Worm (Caenorhabditis elegans) whole organism, L4/young adult: Measurements from ENCODE around the gene fbxa-127.

Experiments
- W03F9.2 ChIP-seq: fragments of 150-350 bp; optimal IDR thresholded peaks from 2 replicates; lab custom pipeline; 2014; ENCODE audit warnings: missing biosample characterization, missing genetic modification characterization
- dao-5 ChIP-seq: sonication (generic microtip); optimal IDR thresholded peaks from 2 replicates; lab custom pipeline; 2016; ENCODE audit warnings: missing genotype, missing genetic modification characterization, moderate library complexity, missing compliant biosample characterization
- him-1 ChIP-seq: sonication (generic microtip); optimal IDR thresholded peaks from 2 replicates; lab custom pipeline; 2016; ENCODE audit warnings: missing genotype, missing genetic modification reagents, missing genetic modification characterization, missing compliant biosample characterization

The fbxa-127 gene

ce11 chrV:16746231-16746990, 17.9 kb downstream of the fbxa-127 start, which contains the start of gene gyg-2:
TSS of gene gyg-2 (minus strand) at chrV:16746258.
- no peak for TF ChIP-seq dao-5 (tag; lab: Kevin White, UChicago)
- no peak for TF ChIP-seq him-1
- TF ChIP-seq W03F9.2 = no peak

DNA sequence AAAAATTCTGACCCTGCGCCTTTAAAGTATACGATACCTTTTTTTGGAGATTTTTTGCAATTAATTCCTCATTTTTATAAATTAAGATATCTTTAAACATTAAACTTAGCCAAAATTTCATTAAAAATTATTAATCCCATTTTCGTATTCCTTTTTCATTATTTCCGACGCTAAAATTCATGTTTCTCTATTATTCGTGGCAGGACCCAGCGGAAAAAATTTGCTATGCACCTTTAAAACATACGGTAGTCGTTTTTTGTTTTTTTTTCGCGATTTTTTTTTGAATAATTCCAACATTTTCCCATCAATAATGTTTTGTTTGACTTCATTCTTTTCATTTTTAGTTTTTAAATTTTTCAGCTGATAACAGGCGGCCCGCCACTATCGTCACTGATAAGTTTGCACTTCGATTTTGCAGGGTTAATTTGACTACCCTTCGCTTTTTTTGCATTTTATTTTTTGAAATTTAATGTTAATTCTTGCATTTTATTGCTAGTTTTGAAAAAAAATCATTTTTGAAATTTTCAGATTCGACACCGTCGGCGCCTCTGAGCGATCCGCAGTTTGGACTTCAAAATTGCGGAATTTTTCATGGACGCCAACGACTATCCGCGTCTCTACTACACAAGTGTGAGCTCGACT, 18.6 kb downstream of the fbxa-127 start, which contains the start of gene dkf-2:
TSS of gene dkf-2 (plus strand) at position 592 of the 642 bp plus-strand sequence.
- TF ChIP-seq dao-5 (tag; lab: Kevin White, UChicago) = no peak
- TF ChIP-seq W03F9.2 = no peak
- no peak for TF ChIP-seq him-1

- no peak for TF ChIP-seq W03F9.2
- TF ChIP-seq him-1 = no peak
- no peak for TF ChIP-seq dao-5 (tag; lab: Kevin White, UChicago)
These were observed 20.9 kb downstream of the fbxa-127 start for ce11 chrV:16749473-16749872.

DNA sequence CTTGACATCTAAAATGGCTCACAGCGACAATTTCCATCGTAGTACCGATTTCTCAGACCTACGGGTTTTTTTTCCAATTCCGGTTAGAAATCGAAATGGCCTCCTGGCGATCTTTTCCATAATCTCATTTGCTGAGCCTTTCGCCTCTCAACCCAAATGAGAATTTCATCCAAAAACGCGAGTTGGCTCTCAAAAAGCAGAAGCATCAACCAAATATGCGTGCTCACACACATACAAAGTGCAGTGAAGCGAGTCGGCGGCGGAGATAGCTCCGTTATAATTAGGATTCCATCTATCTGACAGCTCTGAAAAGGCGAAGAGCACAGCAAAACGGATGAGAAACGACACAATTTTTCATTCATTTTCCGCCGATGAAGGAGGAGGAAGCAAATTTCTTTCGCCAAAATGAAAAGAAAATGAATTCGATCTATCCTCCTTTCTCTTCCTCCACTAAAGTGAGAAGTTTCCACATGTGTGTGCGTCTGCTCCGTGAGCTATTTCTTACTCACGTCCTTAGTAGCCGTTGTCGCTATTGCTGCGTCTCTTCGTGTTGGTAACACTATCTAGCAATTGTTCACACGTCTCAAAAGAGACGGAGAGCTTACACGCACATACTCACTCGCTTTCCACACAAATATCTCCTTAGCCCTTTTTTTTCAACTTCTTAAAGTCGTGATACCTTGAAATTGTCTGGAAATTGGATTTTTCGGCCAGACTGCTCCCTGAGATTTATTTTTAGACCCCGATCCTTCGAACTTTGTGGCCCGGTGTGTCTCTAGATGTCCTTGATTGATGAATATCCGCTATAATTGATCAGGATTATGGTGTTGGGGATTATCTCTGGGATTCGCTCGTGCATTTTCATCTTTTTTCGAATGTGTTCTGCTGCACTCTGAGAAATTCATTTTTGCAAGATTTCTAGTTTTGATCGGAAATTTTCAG, 23.8 kb downstream of the fbxa-127 start:
- TF ChIP-seq W03F9.2 (no peak), him-1 (no peak), dao-5 (tag; lab: Kevin White, UChicago) (no peak)

ce11 chrV:16756166-16756565, 27.6 kb downstream of the fbxa-127 start:
- no peak for TF ChIP-seq W03F9.2
- TF ChIP-seq dao-5 (tag; lab: Kevin White, UChicago) = no peak
- no peak for TF ChIP-seq him-1

DNA sequence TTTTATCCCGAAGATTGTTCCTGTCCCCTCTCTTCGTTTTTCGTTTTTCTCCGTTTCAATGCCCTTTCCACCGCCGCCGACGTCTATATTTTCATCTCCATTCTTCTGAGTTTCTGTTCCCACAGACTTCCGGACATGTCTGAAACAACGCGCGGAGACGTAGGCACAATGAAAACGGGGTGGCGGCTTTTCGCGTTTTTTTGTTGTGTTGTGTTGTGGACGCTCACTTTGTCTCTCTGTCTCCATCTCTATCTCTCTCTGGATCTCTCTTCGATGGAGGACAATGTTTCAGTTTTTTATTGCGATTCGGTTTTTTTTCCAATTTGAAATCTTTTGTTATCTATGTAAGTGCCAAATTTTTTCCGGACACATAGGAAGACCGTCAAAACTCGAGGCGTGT, 31.4 kb downstream of the fbxa-127 start:
- TF ChIP-seq dao-5 (tag; lab: Kevin White, UChicago) (no peak), W03F9.2 (no peak), him-1 (no peak)

ce11 chrV:16774428-16774827, 45.9 kb downstream of the fbxa-127 start:
- TF ChIP-seq W03F9.2 (no peak), him-1 (no peak), dao-5 (tag; lab: Kevin White, UChicago) (no peak)

- TF ChIP-seq him-1 = no peak
- TF ChIP-seq W03F9.2 = no peak
- TF ChIP-seq dao-5 (tag; lab: Kevin White, UChicago) = no peak
These were observed 50.2 kb downstream of the fbxa-127 start for ce11 chrV:16778540-16779280.

DNA sequence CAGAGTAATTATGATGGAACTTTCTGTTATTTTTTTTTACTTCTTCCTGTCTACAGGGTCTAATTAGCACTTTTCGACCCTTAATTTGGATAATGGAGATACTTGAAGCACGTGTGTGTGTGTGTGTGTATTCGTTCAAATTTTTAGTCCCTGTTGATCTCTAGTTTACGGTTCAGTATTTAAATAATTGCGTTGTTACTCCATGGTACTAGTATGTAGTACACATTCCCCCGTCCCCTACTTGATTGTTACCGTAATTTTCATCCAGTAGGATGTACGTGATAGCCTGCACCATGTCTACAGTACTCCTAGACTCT, 50.7 kb downstream of the fbxa-127 start:
- TF ChIP-seq W03F9.2 = no peak
- TF ChIP-seq him-1 = no peak
- no peak for TF ChIP-seq dao-5 (tag; lab: Kevin White, UChicago)
